Fruit fly (Drosophila melanogaster) whole organism, embryonic: ENCODE measurements around the gene Sf3b6.

Experiments
- Ada2b ChIP-seq: fragments of 200-800 bp; sonication (Bioruptor generic); IDR thresholded peaks from 2 replicates; pipeline ENCODE4 v1.3.6; 2022; ENCODE audit warnings: missing biosample characterization, missing genetic modification characterization
- B-H2 ChIP-seq: fragments of 200-800 bp; sonication (Bioruptor generic); optimal IDR thresholded peaks from 2 replicates; lab custom pipeline; 2018; ENCODE audit warnings: missing biosample characterization, mild to moderate bottlenecking, missing genetic modification characterization
- CG11085 ChIP-seq: fragments of 200-800 bp; sonication (Bioruptor generic); IDR thresholded peaks from 2 replicates; pipeline ENCODE4 v1.3.6; 2022; ENCODE audit warnings: missing biosample characterization, missing genetic modification characterization
- CG11560 ChIP-seq: fragments of 200-800 bp; sonication (Bioruptor generic); IDR thresholded peaks from 3 replicates; pipeline ENCODE4 v1.3.6; 2022; ENCODE audit warnings: missing biosample characterization, missing genetic modification characterization
- CG12071 ChIP-seq: fragments of 200-800 bp; sonication (Bioruptor generic); optimal IDR thresholded peaks from 3 replicates; lab custom pipeline; 2018; ENCODE audit warnings: missing biosample characterization, mild to moderate bottlenecking, missing genetic modification characterization
- CG12942 ChIP-seq: fragments of 200-800 bp; sonication (Bioruptor generic); optimal IDR thresholded peaks from 3 replicates; lab custom pipeline; 2016; ENCODE audit warnings: missing biosample characterization, missing genetic modification characterization
- CG15011 ChIP-seq: fragments of 200-800 bp; sonication (Bioruptor generic); optimal IDR thresholded peaks from 3 replicates; lab custom pipeline; 2018; ENCODE audit warnings: missing biosample characterization, mild to moderate bottlenecking, missing genetic modification characterization
- CG18476 ChIP-seq: fragments of 200-800 bp; sonication (Bioruptor generic); optimal IDR thresholded peaks from 2 replicates; lab custom pipeline; 2016; ENCODE audit warnings: missing biosample characterization, mild to moderate bottlenecking, missing genetic modification characterization
- CG31388 ChIP-seq: fragments of 200-800 bp; sonication (Bioruptor generic); optimal IDR thresholded peaks from 2 replicates; lab custom pipeline; 2016; ENCODE audit warnings: missing biosample characterization, missing genetic modification characterization
- CG3163 ChIP-seq: fragments of 200-800 bp; sonication (Bioruptor generic); optimal IDR thresholded peaks from 3 replicates; lab custom pipeline; 2016; ENCODE audit warnings: missing biosample characterization, missing genetic modification characterization
- CG34376 ChIP-seq: fragments of 200-800 bp; sonication (Bioruptor generic); optimal IDR thresholded peaks from 2 replicates; lab custom pipeline; 2018; ENCODE audit warnings: missing biosample characterization, mild to moderate bottlenecking, missing genetic modification characterization
- CG3726 ChIP-seq: fragments of 200-800 bp; sonication (Bioruptor generic); IDR thresholded peaks from 3 replicates; pipeline ENCODE4, ENCODE4 v1.3.6; 2022; ENCODE audit warnings: missing biosample characterization, missing genetic modification characterization
- CG3838 ChIP-seq: fragments of 200-800 bp; sonication (Bioruptor generic); optimal IDR thresholded peaks from 3 replicates; lab custom pipeline; 2016; ENCODE audit warnings: missing biosample characterization, missing genetic modification characterization
- CG42726 ChIP-seq: fragments of 200-800 bp; sonication (Bioruptor generic); IDR thresholded peaks from 2 replicates; pipeline ENCODE4 v1.3.6; 2022; ENCODE audit warnings: missing biosample characterization, missing genetic modification characterization; ENCODE audit not compliant: partially characterized antibody
- CG4282 ChIP-seq: fragments of 200-800 bp; sonication (Bioruptor generic); optimal IDR thresholded peaks from 2 replicates; lab custom pipeline; 2016; ENCODE audit warnings: missing biosample characterization, missing genetic modification characterization
- CG43689 ChIP-seq: fragments of 200-800 bp; sonication (Bioruptor generic); IDR thresholded peaks from 2 replicates; pipeline ENCODE4 v1.3.6; 2022; ENCODE audit warnings: missing biosample characterization, missing genetic modification characterization
- CG4617 ChIP-seq: fragments of 200-800 bp; sonication (Bioruptor generic); optimal IDR thresholded peaks from 3 replicates; lab custom pipeline; 2016; ENCODE audit warnings: missing biosample characterization, missing genetic modification characterization, borderline replicate concordance
- CG5245 ChIP-seq: fragments of 200-800 bp; sonication (Bioruptor generic); optimal IDR thresholded peaks from 3 replicates; lab custom pipeline; 2016; ENCODE audit warnings: missing biosample characterization, missing genetic modification characterization
- CG8281 ChIP-seq: fragments of 200-800 bp; sonication (Bioruptor generic); optimal IDR thresholded peaks from 2 replicates; lab custom pipeline; 2018; ENCODE audit warnings: missing biosample characterization, mild to moderate bottlenecking, missing genetic modification characterization, moderate library complexity
- CG8478 ChIP-seq: fragments of >200 bp; optimal IDR thresholded peaks from 2 replicates; lab custom pipeline; 2018
- CG9876 ChIP-seq: fragments of 200-800 bp; sonication (Bioruptor generic); optimal IDR thresholded peaks from 2 replicates; lab custom pipeline; 2016; ENCODE audit warnings: missing biosample characterization, missing genetic modification characterization
- CTCF ChIP-seq: fragments of 200-800 bp; sonication (Bioruptor generic); optimal IDR thresholded peaks from 2 replicates; lab custom pipeline; 2017; ENCODE audit warnings: missing biosample characterization, mild to moderate bottlenecking, missing genetic modification characterization, moderate library complexity
- Camta ChIP-seq: fragments of 200-800 bp; sonication (Bioruptor generic); optimal IDR thresholded peaks from 2 replicates; lab custom pipeline; 2016; ENCODE audit warnings: missing biosample characterization, missing genetic modification characterization
- CrebB ChIP-seq: fragments of 200-800 bp; sonication (Bioruptor generic); optimal IDR thresholded peaks from 3 replicates; lab custom pipeline; 2018; ENCODE audit warnings: missing biosample characterization, mild to moderate bottlenecking, missing genetic modification characterization
- Dip2 ChIP-seq: fragments of 200-800 bp; sonication (Bioruptor generic); IDR thresholded peaks from 2 replicates; pipeline ENCODE4 v1.3.6; 2022; ENCODE audit warnings: missing biosample characterization, missing genetic modification characterization
- HLH4C ChIP-seq: fragments of 200-800 bp; sonication (Bioruptor generic); IDR thresholded peaks from 3 replicates; pipeline ENCODE4 v1.3.6; 2022; ENCODE audit warnings: missing biosample characterization, missing genetic modification characterization; ENCODE audit not compliant: partially characterized antibody
- HmgZ ChIP-seq: fragments of 200-800 bp; sonication (Bioruptor generic); optimal IDR thresholded peaks from 2 replicates; lab custom pipeline; 2018; ENCODE audit warnings: missing biosample characterization, mild to moderate bottlenecking, missing genetic modification characterization
- Mad ChIP-seq: fragments of 200-800 bp; sonication (Bioruptor generic); optimal IDR thresholded peaks from 2 replicates; lab custom pipeline; 2016; ENCODE audit warnings: missing biosample characterization, missing genetic modification characterization
- NC2α ChIP-seq: fragments of 200-800 bp; sonication (Bioruptor generic); optimal IDR thresholded peaks from 2 replicates; lab custom pipeline; 2016; ENCODE audit warnings: missing biosample characterization, missing genetic modification characterization
- Rx ChIP-seq: fragments of 200-800 bp; sonication (Bioruptor generic); IDR thresholded peaks from 2 replicates; pipeline ENCODE4 v1.3.6; 2022; ENCODE audit warnings: missing biosample characterization, missing genetic modification characterization
- Sry-β ChIP-seq: fragments of 200-800 bp; sonication (Bioruptor generic); optimal IDR thresholded peaks from 2 replicates; lab custom pipeline; 2018; ENCODE audit warnings: missing biosample characterization, mild to moderate bottlenecking, missing genetic modification characterization, moderate library complexity
- Xrp1 ChIP-seq: fragments of 200-800 bp; sonication (Bioruptor generic); IDR thresholded peaks from 2 replicates; pipeline ENCODE4 v1.3.6; 2022; ENCODE audit warnings: missing biosample characterization, missing genetic modification characterization
- abd-A ChIP-seq: fragments of 200-800 bp; sonication (Bioruptor generic); optimal IDR thresholded peaks from 3 replicates; lab custom pipeline; 2019; ENCODE audit warnings: missing biosample characterization, mild to moderate bottlenecking, missing genetic modification characterization, moderate library complexity
- ap ChIP-seq: fragments of 200-800 bp; sonication (Bioruptor generic); IDR thresholded peaks from 2 replicates; pipeline ENCODE4 v1.3.6; 2022; ENCODE audit warnings: missing biosample characterization, missing genetic modification characterization
- btn ChIP-seq: fragments of 200-800 bp; sonication (Bioruptor generic); optimal IDR thresholded peaks from 2 replicates; lab custom pipeline; 2016; ENCODE audit warnings: missing biosample characterization, missing genetic modification characterization
- cas ChIP-seq: fragments of 200-800 bp; sonication (Bioruptor generic); IDR thresholded peaks from 2 replicates; pipeline ENCODE4 v1.3.6; 2022; ENCODE audit warnings: missing biosample characterization, missing genetic modification characterization
- danr ChIP-seq: fragments of 200-800 bp; sonication (Bioruptor generic); IDR thresholded peaks from 2 replicates; pipeline ENCODE4 v1.3.6; 2022; ENCODE audit warnings: missing biosample characterization, missing genetic modification characterization
- dimm ChIP-seq: fragments of 200-800 bp; sonication (Bioruptor generic); IDR thresholded peaks from 2 replicates; pipeline ENCODE4 v1.3.6; 2022; ENCODE audit warnings: missing biosample characterization, missing genetic modification characterization
- emc ChIP-seq: fragments of 200-800 bp; sonication (Bioruptor generic); optimal IDR thresholded peaks from 2 replicates; lab custom pipeline; 2016; ENCODE audit warnings: missing biosample characterization, missing genetic modification characterization
- en ChIP-seq: fragments of 200-800 bp; sonication (Bioruptor generic); optimal IDR thresholded peaks from 2 replicates; lab custom pipeline; 2016; ENCODE audit warnings: missing biosample characterization, missing genetic modification characterization
- gt ChIP-seq: fragments of 200-800 bp; sonication (Bioruptor generic); IDR thresholded peaks from 2 replicates; pipeline ENCODE4 v1.3.6; 2022; ENCODE audit warnings: missing biosample characterization, missing genetic modification characterization
- hkb ChIP-seq, 2 experiments: fragments of 200-800 bp in 1 of 2; fragments of >200 bp in 1 of 2; sonication (Bioruptor generic) in 1 of 2; IDR thresholded peaks in 1 of 2; optimal IDR thresholded peaks in 1 of 2; 2 replicates each; pipeline versions ENCODE4 v1.3.6 to Lab custom; 2017 to 2022; ENCODE audit warnings: missing biosample characterization in 1 of 2, missing genetic modification characterization in 1 of 2
- hth ChIP-seq: fragments of >200 bp; optimal IDR thresholded peaks from 2 replicates; lab custom pipeline; 2017; ENCODE audit warnings: inconsistent platforms
- ind ChIP-seq: fragments of 200-800 bp; sonication (Bioruptor generic); optimal IDR thresholded peaks from 3 replicates; lab custom pipeline; 2016; ENCODE audit warnings: missing biosample characterization, missing genetic modification characterization
- knrl ChIP-seq: fragments of 200-800 bp; sonication (Bioruptor generic); IDR thresholded peaks from 3 replicates; pipeline ENCODE4 v1.3.6; 2022; ENCODE audit warnings: missing biosample characterization, missing genetic modification characterization; ENCODE audit not compliant: partially characterized antibody
- lov ChIP-seq, 2 experiments: fragments of 200-800 bp in 1 of 2; fragments of >200 bp in 1 of 2; sonication (Bioruptor generic) in 1 of 2; IDR thresholded peaks in 1 of 2; optimal IDR thresholded peaks in 1 of 2; 2 replicates in 1 of 2; 3 replicates in 1 of 2; pipeline versions ENCODE4 v1.3.6 to Lab custom; 2017 to 2022; ENCODE audit warnings: missing biosample characterization in 1 of 2, missing genetic modification characterization in 1 of 2
- oc ChIP-seq: fragments of 200-800 bp; sonication (Bioruptor generic); optimal IDR thresholded peaks from 2 replicates; lab custom pipeline; 2018; ENCODE audit warnings: missing biosample characterization, mild to moderate bottlenecking, missing genetic modification characterization, moderate library complexity
- pita ChIP-seq: fragments of 200-800 bp; sonication (Bioruptor generic); optimal IDR thresholded peaks from 2 replicates; lab custom pipeline; 2017; ENCODE audit warnings: missing biosample characterization, mild to moderate bottlenecking, missing genetic modification characterization
- row ChIP-seq: fragments of 200-800 bp; sonication (Bioruptor generic); IDR thresholded peaks from 3 replicates; pipeline ENCODE4 v1.3.6; 2022; ENCODE audit warnings: missing biosample characterization, missing genetic modification characterization
- zfh2 ChIP-seq: fragments of 200-800 bp; sonication (Bioruptor generic); optimal IDR thresholded peaks from 2 replicates; lab custom pipeline; 2016; ENCODE audit warnings: missing biosample characterization, missing genetic modification characterization

Gene Sf3b6

dm6 chr3L:6192822-6193555 lies at the start of gene Sf3b6, which contains the start of gene Tnpo (continued):
- peak; percentile 49 for TF ChIP-seq CrebB
- peak; percentile 66 for TF ChIP-seq HmgZ (tag; lab: Kevin White, UChicago)
- TF ChIP-seq CG8478 (lab: Kevin White, UChicago), result no peak
- TF ChIP-seq en, result no peak
- peak; percentile 86 for TF ChIP-seq ind (GFP tag; lab: Kevin White, UChicago)
- TF ChIP-seq CG3163 (GFP tag; lab: Kevin White, UChicago), result peak; percentile 16
- TF ChIP-seq emc (GFP tag; lab: Kevin White, UChicago), result peak; percentile 29
- peak; percentile 77 for TF ChIP-seq CG11560 (tag; lab: Robert Waterston, UW)
- no peak for TF ChIP-seq oc
- peak; percentile 96 for TF ChIP-seq row (GFP tag; lab: Robert Waterston, UW)
- TF ChIP-seq CG9876 (GFP tag; lab: Kevin White, UChicago), result peak; percentile 64
- TF ChIP-seq CG4617 (GFP tag; lab: Kevin White, UChicago), result peak; percentile 77
- 0 out of 2 replicates have a peak, but pooled peaks have one; percentile 58 for TF ChIP-seq ap (GFP tag; lab: Robert Waterston, UW)
- TF ChIP-seq Rx (GFP tag; lab: Robert Waterston, UW), result peak; percentile 75
- no peak for TF ChIP-seq btn (GFP tag; lab: Kevin White, UChicago)
- TF ChIP-seq CG34376, result peak; percentile 65
- TF ChIP-seq Mad, result peak; percentile 75
- TF ChIP-seq danr (GFP tag; lab: Robert Waterston, UW), result peak; percentile 71; the same call in 1 of the 2 replicates
- no peak for TF ChIP-seq hth (lab: Kevin White, UChicago)
- TF ChIP-seq cas (GFP tag; lab: Robert Waterston, UW), result 0 out of 2 replicates have a peak, but pooled peaks have one; percentile 44
- peak; percentile 82 for TF ChIP-seq Xrp1 (GFP tag; lab: Robert Waterston, UW)
- no peak for TF ChIP-seq Dip2 (GFP tag; lab: Robert Waterston, UW)
- peak; percentile 70 for TF ChIP-seq Sry-β (GFP tag; lab: Kevin White, UChicago)
- no peak for TF ChIP-seq abd-A (tag; lab: Kevin White, UChicago)
- peak; percentile 35 for TF ChIP-seq NC2α (GFP tag; lab: Kevin White, UChicago)
- TF ChIP-seq CTCF (GFP tag; lab: Kevin White, UChicago), result no peak
- no peak for TF ChIP-seq hkb (optimal IDR thresholded peaks at IDR 0.05; lab: Kevin White, UChicago)
- TF ChIP-seq hkb (GFP tag; IDR thresholded peaks at IDR 0.05; lab: Robert Waterston, UW), result peak; percentile 72
- peak; percentile 66 for TF ChIP-seq CG5245 (GFP tag; lab: Kevin White, UChicago)
- peak; percentile 62; the same call in 2 of the 3 replicates for TF ChIP-seq HLH4C (GFP tag; lab: Robert Waterston, UW)
- TF ChIP-seq CG18476 (GFP tag; lab: Kevin White, UChicago), result peak; percentile 67
- peak; percentile 34 for TF ChIP-seq CG4282 (GFP tag; lab: Kevin White, UChicago)
- TF ChIP-seq CG12071 (GFP tag; lab: Kevin White, UChicago), result no peak
- peak; percentile 49 for TF ChIP-seq CG31388 (GFP tag; lab: Kevin White, UChicago)
- no peak for TF ChIP-seq lov (optimal IDR thresholded peaks at IDR 0.05; lab: Kevin White, UChicago)
- TF ChIP-seq lov (GFP tag; IDR thresholded peaks at IDR 0.05; lab: Robert Waterston, UW), result peak; percentile 56; the same call in 1 of the 3 replicates
- peak; percentile 57; the same call in 1 of the 3 replicates for TF ChIP-seq CG3726 (GFP tag; lab: Robert Waterston, UW)
- peak; percentile 35; the same call in 1 of the 2 replicates for TF ChIP-seq dimm (GFP tag; lab: Robert Waterston, UW)
- peak; percentile 79 for TF ChIP-seq zfh2 (GFP tag; lab: Kevin White, UChicago)
- TF ChIP-seq CG3838 (GFP tag; lab: Kevin White, UChicago), result peak; percentile 31
- peak; percentile 69 for TF ChIP-seq Camta (GFP tag; lab: Kevin White, UChicago)
- TF ChIP-seq CG42726 (GFP tag; lab: Robert Waterston, UW), result 0 out of 2 replicates have a peak, but pooled peaks have one; percentile 31
- TF ChIP-seq pita (GFP tag; lab: Kevin White, UChicago), result no peak
- peak; percentile 74 for TF ChIP-seq CG15011 (GFP tag; lab: Kevin White, UChicago)
- TF ChIP-seq CG11085 (GFP tag; lab: Robert Waterston, UW), result peak; percentile 63
- TF ChIP-seq CG43689 (GFP tag; lab: Robert Waterston, UW), result 0 out of 2 replicates have a peak, but pooled peaks have one; percentile 12
- TF ChIP-seq B-H2 (GFP tag; lab: Kevin White, UChicago), result peak; percentile 63
- TF ChIP-seq knrl (GFP tag; lab: Robert Waterston, UW), result peak; percentile 76
- TF ChIP-seq Ada2b (GFP tag; lab: Robert Waterston, UW), result peak; percentile 70
- peak; percentile 83 for TF ChIP-seq CG12942 (GFP tag; lab: Kevin White, UChicago)
- TF ChIP-seq CG8281 (tag; lab: Kevin White, UChicago), result no peak
- TF ChIP-seq gt (GFP tag; lab: Robert Waterston, UW), result peak; percentile 27; the same call in 1 of the 2 replicates
